Fruit fly (Drosophila melanogaster) whole organism, embryonic: ENCODE data around the gene CG12420.

Source experiments
- C15 ChIP-seq: fragments of 200-800 bp; sonication (Bioruptor generic); IDR thresholded peaks from 3 replicates; pipeline ENCODE4 v1.3.6; 2022; ENCODE audit warnings: missing biosample characterization, missing genetic modification characterization
- CG10147 ChIP-seq: fragments of 200-800 bp; sonication (Bioruptor generic); optimal IDR thresholded peaks from 2 replicates; lab custom pipeline; 2019; ENCODE audit warnings: missing biosample characterization, mild to moderate bottlenecking, missing genetic modification characterization, moderate library complexity
- CG11085 ChIP-seq: fragments of 200-800 bp; sonication (Bioruptor generic); IDR thresholded peaks from 2 replicates; pipeline ENCODE4 v1.3.6; 2022; ENCODE audit warnings: missing biosample characterization, missing genetic modification characterization
- CG13287 ChIP-seq: fragments of 200-800 bp; sonication (Bioruptor generic); IDR thresholded peaks from 2 replicates; pipeline ENCODE4 v1.3.6; 2022; ENCODE audit warnings: missing biosample characterization, missing genetic modification characterization; ENCODE audit not compliant: partially characterized antibody
- CG13424 ChIP-seq: fragments of 200-800 bp; sonication (Bioruptor generic); optimal IDR thresholded peaks from 2 replicates; lab custom pipeline; 2019; ENCODE audit warnings: missing biosample characterization, mild to moderate bottlenecking, missing genetic modification characterization, moderate library complexity
- CG14860 ChIP-seq: fragments of 200-800 bp; sonication (Bioruptor generic); IDR thresholded peaks from 3 replicates; pipeline ENCODE4 v1.3.6; 2022; ENCODE audit warnings: missing biosample characterization, missing genetic modification characterization; ENCODE audit not compliant: partially characterized antibody
- CG15269 ChIP-seq: fragments of 200-800 bp; sonication (Bioruptor generic); optimal IDR thresholded peaks from 2 replicates; lab custom pipeline; 2018; ENCODE audit warnings: missing biosample characterization, mild to moderate bottlenecking, missing genetic modification characterization, moderate library complexity
- CG16813 ChIP-seq: fragments of 200-800 bp; sonication (Bioruptor generic); IDR thresholded peaks from 3 replicates; pipeline ENCODE4 v1.3.6; 2022; ENCODE audit warnings: missing biosample characterization, missing genetic modification characterization; ENCODE audit not compliant: partially characterized antibody
- CG18011 ChIP-seq: fragments of 200-800 bp; sonication (Bioruptor generic); optimal IDR thresholded peaks from 2 replicates; lab custom pipeline; 2017; ENCODE audit warnings: missing biosample characterization, missing genetic modification characterization, mild to moderate bottlenecking, moderate library complexity, missing genotype
- CG18476 ChIP-seq: fragments of 200-800 bp; sonication (Bioruptor generic); optimal IDR thresholded peaks from 2 replicates; lab custom pipeline; 2016; ENCODE audit warnings: missing biosample characterization, mild to moderate bottlenecking, missing genetic modification characterization
- CG2678 ChIP-seq: fragments of 200-800 bp; sonication (Bioruptor generic); optimal IDR thresholded peaks from 3 replicates; lab custom pipeline; 2019; ENCODE audit warnings: missing biosample characterization, mild to moderate bottlenecking, missing genetic modification characterization, moderate library complexity
- CG2712 ChIP-seq: fragments of 200-800 bp; optimal IDR thresholded peaks from 3 replicates; lab custom pipeline; 2019; ENCODE audit warnings: missing biosample characterization, mild to moderate bottlenecking, missing genetic modification characterization, moderate library complexity
- CG31365 ChIP-seq: fragments of 200-800 bp; sonication (Bioruptor generic); optimal IDR thresholded peaks from 2 replicates; lab custom pipeline; 2018; ENCODE audit warnings: missing biosample characterization, mild to moderate bottlenecking, missing genetic modification characterization
- CG3847 ChIP-seq: fragments of 200-800 bp; sonication (Bioruptor generic); IDR thresholded peaks from 2 replicates; pipeline ENCODE4 v1.3.6; 2022; ENCODE audit warnings: missing biosample characterization, missing genetic modification characterization
- CG43689 ChIP-seq: fragments of 200-800 bp; sonication (Bioruptor generic); IDR thresholded peaks from 2 replicates; pipeline ENCODE4 v1.3.6; 2022; ENCODE audit warnings: missing biosample characterization, missing genetic modification characterization
- CG4617 ChIP-seq: fragments of 200-800 bp; sonication (Bioruptor generic); optimal IDR thresholded peaks from 3 replicates; lab custom pipeline; 2016; ENCODE audit warnings: missing biosample characterization, missing genetic modification characterization, borderline replicate concordance
- CG8388 ChIP-seq: fragments of 200-800 bp; sonication (Bioruptor generic); optimal IDR thresholded peaks from 2 replicates; lab custom pipeline; 2019; ENCODE audit warnings: missing biosample characterization, mild to moderate bottlenecking, missing genetic modification characterization, moderate library complexity
- CG9797 ChIP-seq: fragments of 200-800 bp; sonication (Bioruptor generic); optimal IDR thresholded peaks from 3 replicates; lab custom pipeline; 2018; ENCODE audit warnings: missing biosample characterization, mild to moderate bottlenecking, missing genetic modification characterization
- CG9817 ChIP-seq: fragments of 200-800 bp; sonication (Bioruptor generic); optimal IDR thresholded peaks from 2 replicates; lab custom pipeline; 2018; ENCODE audit warnings: missing biosample characterization, mild to moderate bottlenecking, missing genetic modification characterization, moderate library complexity
- CoRest ChIP-seq: fragments of 200-800 bp; sonication (Bioruptor generic); optimal IDR thresholded peaks from 3 replicates; lab custom pipeline; 2018; ENCODE audit warnings: missing biosample characterization, mild to moderate bottlenecking, missing genetic modification characterization, moderate library complexity
- Dbx ChIP-seq: fragments of 200-800 bp; sonication (Bioruptor generic); IDR thresholded peaks from 3 replicates; pipeline ENCODE4 v1.3.6; 2022; ENCODE audit warnings: missing biosample characterization, missing genetic modification characterization
- Dek ChIP-seq: fragments of 200-800 bp; sonication (Bioruptor generic); optimal IDR thresholded peaks from 3 replicates; lab custom pipeline; 2019; ENCODE audit warnings: missing biosample characterization, mild to moderate bottlenecking, missing genetic modification characterization, moderate library complexity
- Dfd ChIP-seq, 2 experiments: fragments of >200 bp; optimal IDR thresholded peaks; 2 replicates each; lab custom pipeline; 2017; ENCODE audit warnings: missing biosample characterization in 2 of 2, missing genetic modification characterization in 2 of 2
- E2f2 ChIP-seq: fragments of 200-800 bp; sonication (Bioruptor generic); IDR thresholded peaks from 2 replicates; pipeline ENCODE4 v1.3.6; 2022; ENCODE audit warnings: missing biosample characterization, missing genetic modification characterization
- Lpt ChIP-seq: fragments of >200 bp; optimal IDR thresholded peaks from 2 replicates; lab custom pipeline; 2018; ENCODE audit warnings: missing biosample characterization, missing genetic modification characterization
- Mrtf ChIP-seq: fragments of 200-800 bp; sonication (Bioruptor generic); IDR thresholded peaks from 3 replicates; pipeline ENCODE4 v1.3.6; 2022; ENCODE audit warnings: missing biosample characterization, missing genetic modification characterization
- Optix ChIP-seq: fragments of 200-800 bp; sonication (Bioruptor generic); IDR thresholded peaks from 3 replicates; pipeline ENCODE4 v1.3.6; 2022; ENCODE audit warnings: missing biosample characterization, missing genetic modification characterization
- az2 ChIP-seq: fragments of 200-800 bp; sonication (Bioruptor generic); optimal IDR thresholded peaks from 3 replicates; lab custom pipeline; 2016; ENCODE audit warnings: missing biosample characterization, missing genetic modification characterization
- bigmax ChIP-seq: fragments of 200-800 bp; sonication (Bioruptor generic); optimal IDR thresholded peaks from 2 replicates; lab custom pipeline; 2018; ENCODE audit warnings: missing biosample characterization, mild to moderate bottlenecking, missing genetic modification characterization
- chinmo ChIP-seq: fragments of 200-800 bp; sonication (Bioruptor generic); IDR thresholded peaks from 4 replicates; pipeline ENCODE4 v1.3.6; 2022; ENCODE audit warnings: missing biosample characterization, missing genetic modification characterization; ENCODE audit not compliant: partially characterized antibody
- chn ChIP-seq: fragments of 200-800 bp; sonication (Bioruptor generic); optimal IDR thresholded peaks from 2 replicates; lab custom pipeline; 2016; ENCODE audit warnings: missing biosample characterization, missing genetic modification characterization
- crc ChIP-seq: fragments of 200-800 bp; sonication (Bioruptor generic); optimal IDR thresholded peaks from 2 replicates; lab custom pipeline; 2016; ENCODE audit warnings: missing biosample characterization, missing genetic modification characterization
- da ChIP-seq: fragments of 200-800 bp; sonication (Bioruptor generic); optimal IDR thresholded peaks from 2 replicates; lab custom pipeline; 2016; ENCODE audit warnings: missing biosample characterization, missing genetic modification characterization
- dati ChIP-seq: fragments of 200-800 bp; sonication (Bioruptor generic); IDR thresholded peaks from 2 replicates; pipeline ENCODE4 v1.3.6; 2022; ENCODE audit warnings: missing biosample characterization, missing genetic modification characterization
- esg ChIP-seq: fragments of 200-800 bp; sonication (Bioruptor generic); conservative IDR thresholded peaks from 2 replicates; pipeline ENCODE4 v1.3.6; 2022; ENCODE audit warnings: missing biosample characterization, missing genetic modification characterization
- gcm2 ChIP-seq: fragments of 200-800 bp; sonication (Bioruptor generic); optimal IDR thresholded peaks from 2 replicates; lab custom pipeline; 2016; ENCODE audit warnings: missing biosample characterization, missing genetic modification characterization
- grau ChIP-seq: fragments of 200-800 bp; optimal IDR thresholded peaks from 3 replicates; lab custom pipeline; 2019; ENCODE audit warnings: missing biosample characterization, mild to moderate bottlenecking, missing genetic modification characterization, moderate library complexity
- ind ChIP-seq: fragments of 200-800 bp; sonication (Bioruptor generic); optimal IDR thresholded peaks from 3 replicates; lab custom pipeline; 2016; ENCODE audit warnings: missing biosample characterization, missing genetic modification characterization
- lov ChIP-seq, 2 experiments: fragments of 200-800 bp in 1 of 2; fragments of >200 bp in 1 of 2; sonication (Bioruptor generic) in 1 of 2; IDR thresholded peaks in 1 of 2; optimal IDR thresholded peaks in 1 of 2; 2 replicates in 1 of 2; 3 replicates in 1 of 2; pipeline versions ENCODE4 v1.3.6 to Lab custom; 2017 to 2022; ENCODE audit warnings: missing biosample characterization in 1 of 2, missing genetic modification characterization in 1 of 2
- mirr ChIP-seq: fragments of 200-800 bp; sonication (Bioruptor generic); optimal IDR thresholded peaks from 3 replicates; lab custom pipeline; 2018; ENCODE audit warnings: missing biosample characterization, mild to moderate bottlenecking, missing genetic modification characterization
- pan ChIP-seq, 4 experiments: fragments of >200 bp in 3 of 4; fragments of 200-800 bp in 1 of 4; sonication (Bioruptor generic) in 1 of 4; optimal IDR thresholded peaks in 3 of 4; IDR thresholded peaks in 1 of 4; 2 replicates each; pipeline versions ENCODE4 v1.3.6 to Lab custom; 2017 to 2022; ENCODE audit warnings: missing biosample characterization in 2 of 4, missing genetic modification characterization in 2 of 4, mixed read lengths in 1 of 4
- pita ChIP-seq: fragments of 200-800 bp; sonication (Bioruptor generic); optimal IDR thresholded peaks from 2 replicates; lab custom pipeline; 2017; ENCODE audit warnings: missing biosample characterization, mild to moderate bottlenecking, missing genetic modification characterization
- rib ChIP-seq: fragments of 200-800 bp; sonication (Bioruptor generic); IDR thresholded peaks from 2 replicates; pipeline ENCODE4 v1.3.6; 2022; ENCODE audit warnings: missing biosample characterization, missing genetic modification characterization
- stc ChIP-seq: fragments of 200-800 bp; sonication (Bioruptor generic); IDR thresholded peaks from 2 replicates; pipeline ENCODE4 v1.3.6; 2022; ENCODE audit warnings: missing biosample characterization, missing genetic modification characterization
- unc-4 ChIP-seq: fragments of 200-800 bp; sonication (Bioruptor generic); IDR thresholded peaks from 2 replicates; pipeline ENCODE4 v1.3.6; 2022; ENCODE audit warnings: missing biosample characterization, missing genetic modification characterization; ENCODE audit not compliant: partially characterized antibody
- vfl ChIP-seq: fragments of 200-800 bp; sonication (Bioruptor generic); optimal IDR thresholded peaks from 2 replicates; lab custom pipeline; 2016; ENCODE audit warnings: missing biosample characterization, missing genetic modification characterization
- z ChIP-seq: fragments of 200-800 bp; sonication (Bioruptor generic); IDR thresholded peaks from 3 replicates; pipeline ENCODE4 v1.3.6; 2022; ENCODE audit warnings: missing biosample characterization, missing genetic modification characterization
- zfh1 ChIP-seq: fragments of 200-800 bp; sonication (Bioruptor generic); IDR thresholded peaks from 3 replicates; pipeline ENCODE4 v1.3.6; 2022; ENCODE audit warnings: missing biosample characterization, missing genetic modification characterization

Gene CG12420

DNA sequence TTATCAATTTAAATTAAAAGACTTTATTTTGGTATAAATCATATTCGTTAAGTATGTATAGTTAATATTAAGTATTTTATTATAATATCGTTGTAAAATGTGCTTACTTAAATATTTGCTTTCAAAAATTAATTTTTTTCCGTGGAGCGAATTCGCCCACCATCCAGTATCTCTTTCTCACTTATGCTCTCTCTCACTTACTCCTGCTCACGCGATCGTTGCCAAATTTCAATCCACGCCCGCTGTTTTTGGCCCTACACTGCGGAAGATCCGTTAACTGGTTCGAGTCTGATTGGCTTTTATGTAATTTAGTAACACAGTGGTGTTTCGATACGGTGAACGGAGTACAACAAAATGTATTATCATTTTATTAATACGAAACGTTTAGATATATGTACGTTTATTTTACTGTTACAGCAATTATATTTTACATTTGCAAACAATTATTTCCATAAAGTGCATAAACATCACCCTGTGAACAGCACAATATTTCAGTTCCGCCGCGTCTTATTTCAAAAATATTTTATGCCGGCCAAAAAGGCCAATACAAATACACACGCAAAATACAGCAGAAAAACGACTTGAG is 43.1 kb downstream of the CG12420 start (continued):
- TF ChIP-seq stc (no peak; the same call in 1 of the 2 replicates), ind (GFP tag; lab: Kevin White, UChicago) (peak; percentile 58), CG18011 (no peak), CG43689 (GFP tag; lab: Robert Waterston, UW) (0 out of 2 replicates have a peak, but pooled peaks have one; percentile 25), Lpt (GFP tag; lab: Kevin White, UChicago) (no peak), CG13287 (GFP tag; lab: Robert Waterston, UW) (no peak), Dfd (GFP tag; optimal IDR thresholded peaks at IDR 0.05; lab: Kevin White, UChicago) (no peak), dati (GFP tag; lab: Robert Waterston, UW) (no peak), CG13424 (tag; lab: Kevin White, UChicago) (peak; percentile 34), az2 (GFP tag; lab: Kevin White, UChicago) (peak; percentile 45), CG3847 (GFP tag; lab: Robert Waterston, UW) (peak; percentile 72), CG2712 (tag; lab: Kevin White, UChicago) (peak; percentile 44), E2f2 (GFP tag; lab: Robert Waterston, UW) (peak; percentile 39; the same call in 1 of the 2 replicates), Dek (peak; percentile 20), CG10147 (GFP tag; lab: Kevin White, UChicago) (peak; percentile 47), rib (GFP tag; lab: Robert Waterston, UW) (peak; percentile 90), crc (peak; percentile 9), chinmo (GFP tag; lab: Robert Waterston, UW) (0 out of 4 replicates have a peak, but pooled peaks have one; percentile 67), Optix (GFP tag; lab: Robert Waterston, UW) (no peak), CG8388 (GFP tag; lab: Kevin White, UChicago) (peak; percentile 31), esg (GFP tag; lab: Robert Waterston, UW) (peak; percentile 46; the same call in 1 of the 2 replicates), bigmax (GFP tag; lab: Kevin White, UChicago) (no peak), chn (GFP tag; lab: Kevin White, UChicago) (peak; percentile 25), pan (optimal IDR thresholded peaks at IDR 0.05; lab: Kevin White, UChicago) (no peak), pan (GFP tag; optimal IDR thresholded peaks at IDR 0.05 in 1 of 2, IDR thresholded peaks at IDR 0.05 in 1 of 2) (peak in 1 of 2 experiments; percentile 57), gcm2 (GFP tag; lab: Kevin White, UChicago) (no peak), C15 (GFP tag; lab: Robert Waterston, UW) (no peak; the same call in 2 of the 3 replicates), z (GFP tag; lab: Robert Waterston, UW) (no peak), lov (optimal IDR thresholded peaks at IDR 0.05; lab: Kevin White, UChicago) (no peak), lov (GFP tag; IDR thresholded peaks at IDR 0.05; lab: Robert Waterston, UW) (no peak), zfh1 (GFP tag; lab: Robert Waterston, UW) (no peak), unc-4 (GFP tag; lab: Robert Waterston, UW) (no peak), grau (tag; lab: Kevin White, UChicago) (peak; percentile 90), CG14860 (no peak), vfl (GFP tag; lab: Kevin White, UChicago) (no peak), CG15269 (tag; lab: Kevin White, UChicago) (peak; percentile 56), da (no peak), Dbx (peak; percentile 88), pita (GFP tag; lab: Kevin White, UChicago) (no peak), CG31365 (tag; lab: Kevin White, UChicago) (no peak), CG11085 (GFP tag; lab: Robert Waterston, UW) (0 out of 2 replicates have a peak, but pooled peaks have one; percentile 39), CG9817 (tag; lab: Kevin White, UChicago) (peak; percentile 37), CG18476 (GFP tag; lab: Kevin White, UChicago) (peak; percentile 2), mirr (peak; percentile 12), CG16813 (GFP tag; lab: Robert Waterston, UW) (no peak), Mrtf (GFP tag; lab: Robert Waterston, UW) (0 out of 3 replicates have a peak, but pooled peaks have one; percentile 34), CG9797 (no peak), CoRest (peak; percentile 57), CG2678 (tag; lab: Kevin White, UChicago) (peak; percentile 75), CG4617 (GFP tag; lab: Kevin White, UChicago) (no peak)
